Worm (Caenorhabditis elegans) whole organism, late embryonic: ENCODE measurements around the gene osm-7.

Source experiments
- C08G9.2 ChIP-seq: sonication (generic microtip); optimal IDR thresholded peaks from 2 replicates; lab custom pipeline; 2016; ENCODE audit warnings: mild to moderate bottlenecking, missing genetic modification characterization, moderate library complexity, missing compliant biosample characterization
- K02D7.2 ChIP-seq: sonication (generic microtip); optimal IDR thresholded peaks from 2 replicates; lab custom pipeline; 2017; ENCODE audit warnings: mild to moderate bottlenecking, missing genetic modification characterization, missing compliant biosample characterization
- T23F11.4 ChIP-seq: fragments of 200-800 bp; sonication (Bioruptor generic); optimal IDR thresholded peaks from 2 replicates; lab custom pipeline; 2018; ENCODE audit warnings: mild to moderate bottlenecking, missing genetic modification characterization, missing compliant biosample characterization
- ahr-1 ChIP-seq: sonication (generic microtip); optimal IDR thresholded peaks from 2 replicates; lab custom pipeline; 2016; ENCODE audit warnings: missing genetic modification characterization, missing compliant biosample characterization
- ama-1 ChIP-seq: fragments of 150-350 bp; optimal IDR thresholded peaks from 2 replicates; lab custom pipeline; 2014
- ceh-14 ChIP-seq: sonication (generic microtip); optimal IDR thresholded peaks from 2 replicates; lab custom pipeline; 2016; ENCODE audit warnings: missing genotype, missing genetic modification characterization, missing compliant biosample characterization
- ceh-19 ChIP-seq: fragments of 200-800 bp; sonication (Bioruptor generic); optimal IDR thresholded peaks from 2 replicates; lab custom pipeline; 2018; ENCODE audit warnings: mild to moderate bottlenecking, missing genetic modification characterization, missing compliant biosample characterization
- ceh-30 ChIP-seq: fragments of 150-350 bp; optimal IDR thresholded peaks from 2 replicates; lab custom pipeline; 2014; ENCODE audit warnings: missing biosample characterization, missing genetic modification characterization
- ceh-31 ChIP-seq: sonication (generic microtip); optimal IDR thresholded peaks from 2 replicates; lab custom pipeline; 2016; ENCODE audit warnings: missing genetic modification characterization, missing compliant biosample characterization
- ceh-48 ChIP-seq: sonication (generic microtip); optimal IDR thresholded peaks from 2 replicates; lab custom pipeline; 2016; ENCODE audit warnings: missing genetic modification characterization, inconsistent platforms, missing compliant biosample characterization
- ceh-6 ChIP-seq: fragments of 200-800 bp; sonication (Bioruptor generic); optimal IDR thresholded peaks from 2 replicates; lab custom pipeline; 2018; ENCODE audit warnings: mild to moderate bottlenecking, missing genetic modification characterization, missing compliant biosample characterization
- elt-2 ChIP-seq: sonication (generic microtip); optimal IDR thresholded peaks from 2 replicates; lab custom pipeline; 2016; ENCODE audit warnings: missing genetic modification reagents, missing genetic modification characterization, missing compliant biosample characterization
- elt-4 ChIP-seq: sonication (generic microtip); optimal IDR thresholded peaks from 2 replicates; lab custom pipeline; 2016; ENCODE audit warnings: missing genetic modification characterization, missing compliant biosample characterization
- ets-4 ChIP-seq: sonication (generic microtip); optimal IDR thresholded peaks from 2 replicates; lab custom pipeline; 2016; ENCODE audit warnings: missing genetic modification characterization, missing compliant biosample characterization
- eyg-1 ChIP-seq: sonication (generic microtip); optimal IDR thresholded peaks from 2 replicates; lab custom pipeline; 2016; ENCODE audit warnings: missing genotype, missing genetic modification characterization, missing compliant biosample characterization
- fax-1 ChIP-seq: sonication (generic microtip); optimal IDR thresholded peaks from 2 replicates; lab custom pipeline; 2016; ENCODE audit warnings: missing genotype, missing genetic modification characterization, missing compliant biosample characterization
- fkh-10 ChIP-seq: fragments of 150-350 bp; optimal IDR thresholded peaks from 2 replicates; lab custom pipeline; 2014; ENCODE audit warnings: missing biosample characterization, missing genetic modification reagents, missing genetic modification characterization
- hlh-13 ChIP-seq: fragments of 200-800 bp; sonication (Bioruptor generic); optimal IDR thresholded peaks from 2 replicates; lab custom pipeline; 2018; ENCODE audit warnings: mild to moderate bottlenecking, missing genetic modification characterization, missing compliant biosample characterization
- hlh-15 ChIP-seq: sonication (generic microtip); optimal IDR thresholded peaks from 2 replicates; lab custom pipeline; 2016; ENCODE audit warnings: missing genetic modification characterization, missing compliant biosample characterization
- hlh-6 ChIP-seq: sonication (generic microtip); optimal IDR thresholded peaks from 2 replicates; lab custom pipeline; 2016; ENCODE audit warnings: missing genotype, missing genetic modification characterization, missing compliant biosample characterization
- madf-2 ChIP-seq: sonication (generic microtip); optimal IDR thresholded peaks from 2 replicates; lab custom pipeline; 2017; ENCODE audit warnings: missing genetic modification characterization, missing compliant biosample characterization
- mec-3 ChIP-seq: sonication (generic microtip); optimal IDR thresholded peaks from 2 replicates; lab custom pipeline; 2016; ENCODE audit warnings: borderline replicate concordance, missing genetic modification characterization, missing compliant biosample characterization
- nfya-1 ChIP-seq: sonication (generic microtip); optimal IDR thresholded peaks from 2 replicates; lab custom pipeline; 2017; ENCODE audit warnings: missing genetic modification characterization, mild to moderate bottlenecking, missing compliant biosample characterization, antibody characterized with exemption, moderate library complexity
- nhr-232 ChIP-seq: sonication (generic microtip); optimal IDR thresholded peaks from 2 replicates; lab custom pipeline; 2016; ENCODE audit warnings: missing genetic modification characterization, missing compliant biosample characterization
- npax-4 ChIP-seq: sonication (generic microtip); optimal IDR thresholded peaks from 2 replicates; lab custom pipeline; 2016; ENCODE audit warnings: missing genetic modification characterization, missing compliant biosample characterization
- pag-3 ChIP-seq: sonication (generic microtip); optimal IDR thresholded peaks from 2 replicates; lab custom pipeline; 2016; ENCODE audit warnings: missing compliant biosample characterization, missing genetic modification characterization, borderline replicate concordance
- pax-1 ChIP-seq: fragments of 150-350 bp; optimal IDR thresholded peaks from 2 replicates; lab custom pipeline; 2014; ENCODE audit warnings: missing biosample characterization, missing genetic modification characterization
- pha-2 ChIP-seq: sonication (generic microtip); optimal IDR thresholded peaks from 2 replicates; lab custom pipeline; 2017; ENCODE audit warnings: mild to moderate bottlenecking, missing genetic modification characterization, missing compliant biosample characterization
- pqm-1 ChIP-seq: sonication (generic microtip); optimal IDR thresholded peaks from 2 replicates; lab custom pipeline; 2016; ENCODE audit warnings: missing genetic modification characterization, missing compliant biosample characterization
- ref-2 ChIP-seq: sonication (generic microtip); optimal IDR thresholded peaks from 2 replicates; lab custom pipeline; 2016; ENCODE audit warnings: missing genetic modification characterization, missing compliant biosample characterization
- rnt-1 ChIP-seq: sonication (generic microtip); optimal IDR thresholded peaks from 2 replicates; lab custom pipeline; 2016; ENCODE audit warnings: missing genetic modification characterization, missing compliant biosample characterization
- sdc-2 ChIP-seq: sonication (generic microtip); optimal IDR thresholded peaks from 2 replicates; lab custom pipeline; 2016; ENCODE audit warnings: missing genotype, missing genetic modification characterization, missing compliant biosample characterization
- sox-2 ChIP-seq: fragments of 200-800 bp; sonication (Bioruptor generic); IDR thresholded peaks from 2 replicates; pipeline ENCODE4 v1.3.6; 2022; ENCODE audit warnings: missing genetic modification reagents, missing genetic modification characterization, missing compliant biosample characterization
- sox-4 ChIP-seq: sonication (generic microtip); optimal IDR thresholded peaks from 2 replicates; lab custom pipeline; 2017; ENCODE audit warnings: mild to moderate bottlenecking, missing genetic modification characterization, inconsistent platforms, missing compliant biosample characterization
- syd-9 ChIP-seq: sonication (generic microtip); optimal IDR thresholded peaks from 2 replicates; lab custom pipeline; 2016; ENCODE audit warnings: mild to moderate bottlenecking, missing genetic modification characterization, moderate library complexity, missing compliant biosample characterization
- tbx-2 ChIP-seq: sonication (generic microtip); optimal IDR thresholded peaks from 2 replicates; lab custom pipeline; 2016; ENCODE audit warnings: missing genetic modification characterization, missing compliant biosample characterization
- tbx-7 ChIP-seq: sonication (generic microtip); optimal IDR thresholded peaks from 2 replicates; lab custom pipeline; 2016; ENCODE audit warnings: missing genotype, missing genetic modification characterization, missing compliant biosample characterization
- unc-55 ChIP-seq: sonication (generic microtip); optimal IDR thresholded peaks from 2 replicates; lab custom pipeline; 2017; ENCODE audit warnings: missing biosample characterization, missing genetic modification reagents, missing genetic modification characterization

The osm-7 gene

ce11 chrIII:13555234-13555633 is 20.7 kb upstream of the osm-7 start, which contains the start of gene scav-2:
scav-2 (minus strand) TSS chrIII:13555334.
- no peak for TF ChIP-seq npax-4 (tag; lab: Kevin White, UChicago)
- TF ChIP-seq ceh-48 (tag; lab: Kevin White, UChicago) = no peak
- TF ChIP-seq ama-1 (lab: Kevin White, UChicago) = no peak
- no peak for TF ChIP-seq syd-9 (tag; lab: Kevin White, UChicago)
- TF ChIP-seq hlh-15 (tag; lab: Kevin White, UChicago) = no peak
- no peak for TF ChIP-seq madf-2 (tag; lab: Kevin White, UChicago)
- TF ChIP-seq hlh-6 (tag; lab: Kevin White, UChicago) = no peak
- TF ChIP-seq unc-55 = no peak
- TF ChIP-seq mec-3 = no peak
- TF ChIP-seq ets-4 (tag; lab: Kevin White, UChicago) = no peak
- no peak for TF ChIP-seq pha-2 (tag; lab: Kevin White, UChicago)
- TF ChIP-seq ceh-6 (GFP tag; lab: Kevin White, UChicago) = no peak
- TF ChIP-seq hlh-13 (GFP tag; lab: Kevin White, UChicago) = no peak
- TF ChIP-seq ceh-14 (tag; lab: Kevin White, UChicago) = no peak
- no peak for TF ChIP-seq fax-1 (tag; lab: Kevin White, UChicago)
- no peak for TF ChIP-seq elt-2 (tag; lab: Kevin White, UChicago)

ce11 chrIII:13556039-13556438 is 19.9 kb upstream of the osm-7 start:
- TF ChIP-seq sdc-2 (no peak), ahr-1 (no peak), sox-4 (tag; lab: Kevin White, UChicago) (no peak), T23F11.4 (GFP tag; lab: Kevin White, UChicago) (no peak), ceh-30 (no peak), C08G9.2 (no peak)

DNA sequence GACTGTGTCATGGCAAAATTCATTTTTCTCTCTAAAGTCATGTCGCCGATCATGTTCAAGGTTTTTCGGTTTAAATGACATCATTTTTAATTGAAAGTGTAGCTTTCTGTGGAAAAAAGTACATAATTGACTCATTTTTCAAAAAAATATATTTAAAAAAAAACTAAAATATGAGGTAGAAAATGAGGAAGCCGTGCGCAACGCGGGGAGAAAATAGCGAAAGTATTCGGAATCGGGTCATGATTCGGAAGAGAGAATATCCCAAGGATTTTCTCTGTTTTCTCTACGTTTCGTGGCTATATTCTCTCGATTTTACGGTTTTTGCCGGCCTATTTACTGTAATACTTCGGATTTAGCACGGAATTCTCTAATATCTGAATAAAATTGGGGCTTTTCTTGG is 15.3 kb upstream of the osm-7 start:
- TF ChIP-seq nhr-232 (tag; lab: Kevin White, UChicago) (no peak), nfya-1 (tag; lab: Kevin White, UChicago) (no peak), ceh-6 (GFP tag; lab: Kevin White, UChicago) (no peak), ceh-48 (tag; lab: Kevin White, UChicago) (no peak), tbx-2 (tag; lab: Kevin White, UChicago) (no peak), rnt-1 (no peak), sox-2 (GFP tag; lab: Robert Waterston, UW) (no peak), ceh-31 (no peak), eyg-1 (no peak), fkh-10 (no peak), ref-2 (tag; lab: Kevin White, UChicago) (no peak), pqm-1 (tag; lab: Kevin White, UChicago) (no peak), pax-1 (no peak)
- TF ChIP-seq, all 69 proteins: peak for 0

- TF ChIP-seq syd-9 (tag; lab: Kevin White, UChicago) = no peak
- no peak for TF ChIP-seq K02D7.2
- no peak for TF ChIP-seq npax-4 (tag; lab: Kevin White, UChicago)
- TF ChIP-seq pax-1 = no peak
- no peak for TF ChIP-seq elt-4
- TF ChIP-seq tbx-7 (tag; lab: Kevin White, UChicago) = no peak
- TF ChIP-seq ceh-6 (GFP tag; lab: Kevin White, UChicago) = no peak
- no peak for TF ChIP-seq ets-4 (tag; lab: Kevin White, UChicago)
- TF ChIP-seq sox-4 (tag; lab: Kevin White, UChicago) = no peak
- no peak for TF ChIP-seq ceh-19 (GFP tag; lab: Kevin White, UChicago)
- TF ChIP-seq pag-3 (tag; lab: Kevin White, UChicago) = no peak
- TF ChIP-seq ceh-31 = no peak
- TF ChIP-seq, all 69 proteins: peak for 0
These were observed 14.7 kb upstream of the osm-7 start for ce11 chrIII:13561233-13561632.
